Worm (Caenorhabditis elegans) whole organism, L2 larva: Measurements from ENCODE around the gene F32D8.2.

ENCODE experiments used
- fos-1 ChIP-seq: fragments of 150-350 bp; optimal IDR thresholded peaks from 2 replicates; lab custom pipeline; 2014; ENCODE audit warnings: missing biosample characterization, missing genetic modification characterization
- lin-13 ChIP-seq: fragments of 150-350 bp; optimal IDR thresholded peaks from 2 replicates; lab custom pipeline; 2014; ENCODE audit warnings: missing biosample characterization, missing genetic modification reagents, missing genetic modification characterization
- mbf-1 ChIP-seq: sonication (generic microtip); optimal IDR thresholded peaks from 2 replicates; lab custom pipeline; 2017; ENCODE audit warnings: missing biosample characterization, missing genetic modification characterization
- nhr-12 ChIP-seq: fragments of 150-350 bp; optimal IDR thresholded peaks from 2 replicates; lab custom pipeline; 2014; ENCODE audit warnings: missing biosample characterization, missing genetic modification characterization
- nhr-129 ChIP-seq: fragments of 150-350 bp; optimal IDR thresholded peaks from 2 replicates; lab custom pipeline; 2014; ENCODE audit warnings: missing biosample characterization, missing genetic modification characterization
- nhr-237 ChIP-seq: fragments of 150-350 bp; optimal IDR thresholded peaks from 2 replicates; lab custom pipeline; 2014; ENCODE audit warnings: missing biosample characterization, missing genetic modification characterization
- unc-55 ChIP-seq: fragments of 150-350 bp; sonication (generic microtip); optimal IDR thresholded peaks from 3 replicates; lab custom pipeline; 2014; ENCODE audit warnings: missing biosample characterization, missing genetic modification reagents, missing genetic modification characterization
- ztf-4 ChIP-seq: fragments of 150-350 bp; optimal IDR thresholded peaks from 2 replicates; lab custom pipeline; 2014; ENCODE audit warnings: missing biosample characterization, missing genetic modification characterization

ce11 chrV:10929511-10929910 lies 45.9 kb downstream of the F32D8.2 start, which contains the start of gene F58B4.3:
- no peak for TF ChIP-seq ztf-4 (tag; lab: Kevin White, UChicago)
- no peak for TF ChIP-seq lin-13 (GFP tag; lab: Kevin White, UChicago)
- no peak for TF ChIP-seq nhr-129 (tag; lab: Kevin White, UChicago)
- TF ChIP-seq unc-55 = no peak
- TF ChIP-seq nhr-12 (tag; lab: Kevin White, UChicago) = no peak
- no peak for TF ChIP-seq mbf-1 (tag; lab: Kevin White, UChicago)
- no peak for TF ChIP-seq nhr-237
- TF ChIP-seq fos-1 (tag; lab: Kevin White, UChicago) = no peak
